Worm (Caenorhabditis elegans): ENCODE results near the gene tag-115.

tag-115 gene

ce11 chrIV:13252211-13252610 lies 13.0 kb upstream of the tag-115 start, which contains the start of gene ttr-51:
ttr-51 (minus strand) TSS chrIV:13252311.
- TF ChIP-seq mep-1 (tag; optimal IDR thresholded peaks at IDR 0.05), result no peak
- TF ChIP-seq cey-2 (tag; optimal IDR thresholded peaks at IDR 0.05; ENCODE audit: borderline replicate concordance, insufficient read depth), result no peak
- peak; percentile 29 for TF ChIP-seq dve-1 (tag; optimal IDR thresholded peaks at IDR 0.05; ENCODE audit: insufficient read depth)
- no peak for TF ChIP-seq vab-7 (GFP tag; IDR thresholded peaks at IDR 0.05)
- no peak for TF ChIP-seq dmd-8 (GFP tag; IDR thresholded peaks at IDR 0.05)
- no peak for TF ChIP-seq nhr-28 (tag; optimal IDR thresholded peaks at IDR 0.05)
- no peak for TF ChIP-seq F44E2.7 (GFP tag; IDR thresholded peaks at IDR 0.05)
- no peak for TF ChIP-seq daf-16 (GFP tag; optimal IDR thresholded peaks at IDR 0.05)
- TF ChIP-seq daf-16 (tag; optimal IDR thresholded peaks at IDR 0.05), result peak; percentile 32
- TF ChIP-seq F26F4.8 (GFP tag; conservative IDR thresholded peaks at IDR 0.05), result no peak
- TF ChIP-seq daf-19 (GFP tag; conservative IDR thresholded peaks at IDR 0.05), result no peak
- TF ChIP-seq hif-1 (tag; optimal IDR thresholded peaks at IDR 0.05), result no peak
- no peak for TF ChIP-seq pha-4 (GFP tag; IDR thresholded peaks at IDR 0.05)
- TF ChIP-seq pha-4 (tag; optimal IDR thresholded peaks at IDR 0.05), result no peak
- TF ChIP-seq mes-2 (tag; optimal IDR thresholded peaks at IDR 0.05; ENCODE audit: poor library complexity, severe bottlenecking), result no peak
- TF ChIP-seq nhr-6 (tag; optimal IDR thresholded peaks at IDR 0.05), result no peak
- no peak for TF ChIP-seq rbr-2 (tag; optimal IDR thresholded peaks at IDR 0.05)
- TF ChIP-seq ZK337.2 (GFP tag; IDR thresholded peaks at IDR 0.05), result no peak
- TF ChIP-seq set-16 (GFP tag; IDR thresholded peaks at IDR 0.05), result no peak

DNA sequence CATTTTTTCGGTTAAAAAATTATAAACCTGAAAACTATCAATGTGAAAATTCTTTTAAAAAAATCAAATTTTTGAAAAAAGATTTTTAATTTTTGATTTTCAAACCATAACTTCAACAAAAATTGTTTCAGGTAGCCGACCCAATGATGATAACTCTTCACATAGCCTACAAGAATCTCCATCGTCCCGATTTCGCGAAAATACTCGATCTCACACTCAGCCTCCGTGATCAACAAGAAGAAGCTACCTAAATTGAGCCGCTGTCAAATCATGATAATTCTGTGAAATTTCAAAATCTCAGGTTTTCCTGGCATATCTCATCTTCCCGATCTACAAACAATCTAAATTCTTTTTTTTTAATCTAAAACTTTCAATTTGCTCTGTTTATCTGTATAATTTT lies 11.0 kb upstream of the tag-115 start:
- TF ChIP-seq mes-2 (tag; optimal IDR thresholded peaks at IDR 0.05; ENCODE audit: poor library complexity, severe bottlenecking), result peak; percentile 8
- peak; percentile 43; the same call in 1 of the 2 replicates for TF ChIP-seq mdt-29 (GFP tag; IDR thresholded peaks at IDR 0.05)
- TF ChIP-seq T26A8.4 (GFP tag; IDR thresholded peaks at IDR 0.05), result 0 out of 2 replicates have a peak, but pooled peaks have one; percentile 14
- TF ChIP-seq lim-7 (GFP tag; IDR thresholded peaks at IDR 0.05), result 0 out of 2 replicates have a peak, but pooled peaks have one; percentile 9
- no peak for TF ChIP-seq ztf-7 (tag; optimal IDR thresholded peaks at IDR 0.05)
- TF ChIP-seq dmd-6 (GFP tag; IDR thresholded peaks at IDR 0.05), result no peak
- TF ChIP-seq sdz-12 (GFP tag; optimal IDR thresholded peaks at IDR 0.05), result no peak
- TF ChIP-seq unc-39 (tag; optimal IDR thresholded peaks at IDR 0.05), result no peak
- no peak for TF ChIP-seq fos-1 (tag; optimal IDR thresholded peaks at IDR 0.05)
- TF ChIP-seq zfp-3 (GFP tag; conservative IDR thresholded peaks at IDR 0.05), result peak; percentile 81; the same call in 1 of the 2 replicates
- no peak for TF ChIP-seq lin-13 (GFP tag; optimal IDR thresholded peaks at IDR 0.05)
- TF ChIP-seq Y48G9A.11 (GFP tag; IDR thresholded peaks at IDR 0.05), result no peak
- TF ChIP-seq daf-16 (GFP tag; optimal IDR thresholded peaks at IDR 0.05), result no peak
- TF ChIP-seq daf-16 (tag; optimal IDR thresholded peaks at IDR 0.05), result no peak

ce11 chrIV:13247780-13248179 lies 8.6 kb upstream of the tag-115 start:
- TF ChIP-seq lin-38 (GFP tag; IDR thresholded peaks at IDR 0.05) (0 out of 2 replicates have a peak, but pooled peaks have one; percentile 29), lsy-2 (tag; optimal IDR thresholded peaks at IDR 0.05) (no peak), aha-1 (tag) (peak; percentile 21), Y105C5A.15 (GFP tag; IDR thresholded peaks at IDR 0.05) (no peak), ces-1 (GFP tag; optimal IDR thresholded peaks at IDR 0.05) (no peak)

ce11 chrIV:13246961-13247360 lies 7.7 kb upstream of the tag-115 start, which contains the start of gene JC8.7:
JC8.7 (plus strand) TSS chrIV:13247261.
- TF ChIP-seq snpc-4 (tag; optimal IDR thresholded peaks at IDR 0.05) (no peak), aha-1 (tag) (peak; percentile 45)

All from whole organism, L4 larva.